Fruit fly (Drosophila melanogaster): ENCODE measurements around the gene Arl1.

The Arl1 gene

DNA sequence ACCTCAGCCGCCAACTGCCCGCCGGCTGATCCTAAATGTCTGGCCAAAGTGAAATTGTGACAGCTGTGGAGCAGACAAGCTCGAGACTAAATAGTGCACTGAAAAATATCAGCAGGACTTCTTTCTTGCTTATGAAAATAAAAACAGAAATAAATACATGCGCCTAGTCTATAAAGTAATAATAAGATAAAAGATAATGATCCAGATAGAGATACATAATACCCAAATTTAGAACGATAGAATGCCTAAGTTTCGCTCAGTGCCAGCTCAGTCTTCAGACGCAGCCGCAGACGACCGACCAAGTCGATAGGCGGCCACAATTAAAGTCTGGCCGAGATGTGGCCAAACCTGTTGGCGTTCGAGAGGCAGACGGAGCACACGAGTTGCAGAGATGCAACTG, 42.1 kb upstream of the Arl1 start (continued):
- TF ChIP-seq CG11294 (GFP tag; IDR thresholded peaks at IDR 0.05) (peak; percentile 88), CG3919 (GFP tag; optimal IDR thresholded peaks at IDR 0.05) (peak; percentile 96), CG6808 (GFP tag; optimal IDR thresholded peaks at IDR 0.05) (peak; percentile 69), CG6163 (GFP tag; IDR thresholded peaks at IDR 0.05) (peak; percentile 96), salr (GFP tag; optimal IDR thresholded peaks at IDR 0.05) (peak; percentile 59 to 93), Hr39 (GFP tag; optimal IDR thresholded peaks at IDR 0.05) (peak; percentile 91), dsx (GFP tag; optimal IDR thresholded peaks at IDR 0.05; ENCODE audit: poor library complexity, severe bottlenecking) (peak; percentile 81), Gug (GFP tag; IDR thresholded peaks at IDR 0.05) (peak; percentile 93), CG6792 (GFP tag; optimal IDR thresholded peaks at IDR 0.05) (peak; percentile 92), dac (GFP tag; optimal IDR thresholded peaks at IDR 0.05) (peak; percentile 87), CG7368 (GFP tag; optimal IDR thresholded peaks at IDR 0.05) (peak; percentile 85), esn (GFP tag; optimal IDR thresholded peaks at IDR 0.05) (peak; percentile 93), CG1621 (tag; optimal IDR thresholded peaks at IDR 0.05) (peak; percentile 74), Met (GFP tag; optimal IDR thresholded peaks at IDR 0.05) (peak; percentile 94)

dm6 chr3L:15952287-15952686, 30.6 kb upstream of the Arl1 start:
- TF ChIP-seq CG11902 (GFP tag; optimal IDR thresholded peaks at IDR 0.05) (no peak), CG6163 (GFP tag; IDR thresholded peaks at IDR 0.05) (0 out of 3 replicates have a peak, but pooled peaks have one; percentile 5)

DNA sequence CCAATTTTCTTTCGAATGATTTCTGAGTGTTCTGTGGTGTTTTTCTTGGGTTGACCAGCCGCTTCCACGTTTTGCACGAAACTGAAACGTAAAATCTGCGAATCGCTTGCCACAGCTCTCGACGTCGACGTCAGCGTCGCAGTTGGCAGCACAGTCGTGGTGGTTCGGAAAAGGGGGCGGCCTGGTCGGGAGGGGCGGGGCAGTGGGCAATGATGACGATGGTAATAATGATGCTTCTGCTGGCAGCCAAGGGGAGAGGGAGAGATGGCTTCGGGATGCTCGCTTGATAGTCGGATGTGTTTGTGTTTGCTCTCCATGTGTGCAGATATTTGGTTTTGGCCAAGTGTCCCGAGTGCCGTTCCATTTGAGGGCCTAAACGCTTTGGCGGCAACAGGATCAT, 30.0 kb upstream of the Arl1 start:
- no peak for TF ChIP-seq OdsH (GFP tag; optimal IDR thresholded peaks at IDR 0.05)
- peak; percentile 6 for TF ChIP-seq net (GFP tag; optimal IDR thresholded peaks at IDR 0.05)
- TF ChIP-seq eg (GFP tag; IDR thresholded peaks at IDR 0.05) = peak; percentile 46; the same call in 1 of the 3 replicates
- TF ChIP-seq CG8119 (GFP tag; IDR thresholded peaks at IDR 0.05) = peak; percentile 59; the same call in 2 of the 3 replicates
- TF ChIP-seq CG15336 (GFP tag; IDR thresholded peaks at IDR 0.05) = peak; percentile 31; the same call in 1 of the 2 replicates
- peak; percentile 14 for TF ChIP-seq achi (GFP tag; optimal IDR thresholded peaks at IDR 0.05)
- TF ChIP-seq CG1621 (tag; optimal IDR thresholded peaks at IDR 0.05) = peak; percentile 51
- TF ChIP-seq CG11294 (GFP tag; IDR thresholded peaks at IDR 0.05) = peak; percentile 15; the same call in 1 of the 2 replicates
- no peak for TF ChIP-seq Eip75B (GFP tag; optimal IDR thresholded peaks at IDR 0.05)
- peak; percentile 26; the same call in 1 of the 3 replicates for TF ChIP-seq CG6163 (GFP tag; IDR thresholded peaks at IDR 0.05)
- no peak for TF ChIP-seq CG10669 (GFP tag; optimal IDR thresholded peaks at IDR 0.05)
- TF ChIP-seq Eip78C (GFP tag) = peak; percentile 41
- TF ChIP-seq dsx (GFP tag; optimal IDR thresholded peaks at IDR 0.05; ENCODE audit: poor library complexity, severe bottlenecking) = peak; percentile 33
- TF ChIP-seq CG3919 (GFP tag; optimal IDR thresholded peaks at IDR 0.05) = peak; percentile 49
- peak; percentile 9 for TF ChIP-seq CG3032 (tag; optimal IDR thresholded peaks at IDR 0.05)
- peak in 1 of 2 experiments; percentile 25 for TF ChIP-seq ss (GFP tag; optimal IDR thresholded peaks at IDR 0.05)
- peak; percentile 3 for TF ChIP-seq CG6276 (GFP tag; optimal IDR thresholded peaks at IDR 0.05)
- no peak for TF ChIP-seq CG8319 (GFP tag; optimal IDR thresholded peaks at IDR 0.05)
- TF ChIP-seq esn (GFP tag; optimal IDR thresholded peaks at IDR 0.05) = no peak

DNA sequence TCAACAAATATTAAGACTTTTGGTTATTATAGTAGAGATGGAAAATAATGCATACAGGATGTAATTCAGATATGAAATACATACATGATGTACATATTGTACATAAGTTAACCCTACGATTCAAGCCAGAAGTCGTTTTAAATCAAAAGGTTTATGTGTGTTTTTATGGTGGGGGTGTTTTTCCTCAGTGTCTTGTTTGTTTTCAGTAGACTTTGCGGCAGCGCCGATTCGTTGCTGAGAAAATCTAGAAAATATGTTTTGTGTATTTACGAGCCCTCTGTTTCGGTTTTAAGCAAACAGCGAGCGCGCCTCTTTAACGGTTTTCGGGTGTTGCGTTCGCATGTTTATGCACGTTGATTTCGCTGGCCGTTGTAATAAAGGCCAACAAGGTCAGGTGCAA, 29.0 kb upstream of the Arl1 start:
- no peak for TF ChIP-seq Eip75B (GFP tag; optimal IDR thresholded peaks at IDR 0.05)
- peak; percentile 58 for TF ChIP-seq fkh (GFP tag; optimal IDR thresholded peaks at IDR 0.05)
- TF ChIP-seq CG8119 (GFP tag; IDR thresholded peaks at IDR 0.05) = no peak

dm6 chr3L:15954784-15955427, 28.0 kb upstream of the Arl1 start, which contains the start of the genes Pka-C3 and GXIVsPLA2:
Gene Pka-C3, minus strand, starts transcription at chr3L:15954797.
Gene GXIVsPLA2, plus strand, starts transcription at chr3L:15955096.
- TF ChIP-seq Eip78C (GFP tag) (peak; percentile 60), CG10669 (GFP tag; optimal IDR thresholded peaks at IDR 0.05) (no peak), fkh (GFP tag; optimal IDR thresholded peaks at IDR 0.05) (peak; percentile 23), achi (GFP tag; optimal IDR thresholded peaks at IDR 0.05) (peak; percentile 2), esn (GFP tag; optimal IDR thresholded peaks at IDR 0.05) (peak; percentile 7), OdsH (GFP tag; optimal IDR thresholded peaks at IDR 0.05) (no peak)

All from whole organism, prepupa.